Fruit fly (Drosophila melanogaster) whole organism, embryonic: ENCODE measurements around the gene Prx1.
A peak's percentile ranks its signal among the peaks of the same experiment; 100 is the strongest.

Experiments
- Aef1 ChIP-seq: fragments of 200-800 bp; sonication (Bioruptor generic); IDR thresholded peaks from 3 replicates; pipeline ENCODE4 v1.3.6; 2022; ENCODE audit warnings: missing biosample characterization, missing genetic modification characterization
- Atf3 ChIP-seq: fragments of 200-800 bp; sonication (Bioruptor generic); optimal IDR thresholded peaks from 3 replicates; lab custom pipeline; 2016; ENCODE audit warnings: missing biosample characterization, missing genetic modification characterization
- Atf6 ChIP-seq: fragments of 200-800 bp; sonication (Bioruptor generic); IDR thresholded peaks from 2 replicates; pipeline ENCODE4 v1.3.6; 2022; ENCODE audit warnings: missing biosample characterization, missing genetic modification characterization
- B-H1 ChIP-seq: fragments of 200-800 bp; sonication (Bioruptor generic); IDR thresholded peaks from 3 replicates; pipeline ENCODE4 v1.3.6; 2022; ENCODE audit warnings: missing biosample characterization, missing genetic modification characterization
- BEAF-32 ChIP-seq: fragments of 200-800 bp; sonication (Bioruptor generic); optimal IDR thresholded peaks from 3 replicates; lab custom pipeline; 2017; ENCODE audit warnings: missing biosample characterization, missing genetic modification characterization, mild to moderate bottlenecking, moderate library complexity, missing genetic modification reagents
- CG10147 ChIP-seq: fragments of 200-800 bp; sonication (Bioruptor generic); optimal IDR thresholded peaks from 2 replicates; lab custom pipeline; 2019; ENCODE audit warnings: missing biosample characterization, mild to moderate bottlenecking, missing genetic modification characterization, moderate library complexity
- CG1024 ChIP-seq: fragments of 200-800 bp; sonication (Bioruptor generic); IDR thresholded peaks from 2 replicates; pipeline ENCODE4 v1.3.6; 2022; ENCODE audit warnings: missing biosample characterization, missing genetic modification characterization
- CG11456 ChIP-seq: fragments of 200-800 bp; sonication (Bioruptor generic); IDR thresholded peaks from 3 replicates; pipeline ENCODE4 v1.3.6; 2022; ENCODE audit warnings: missing biosample characterization, missing genetic modification characterization
- CG12155 ChIP-seq: fragments of 200-800 bp; sonication (Bioruptor generic); optimal IDR thresholded peaks from 3 replicates; lab custom pipeline; 2016; ENCODE audit warnings: missing biosample characterization, missing genetic modification characterization
- CG12391 ChIP-seq: fragments of 200-800 bp; sonication (Bioruptor generic); optimal IDR thresholded peaks from 3 replicates; lab custom pipeline; 2018; ENCODE audit warnings: missing biosample characterization, mild to moderate bottlenecking, missing genetic modification characterization, moderate library complexity
- CG14860 ChIP-seq: fragments of 200-800 bp; sonication (Bioruptor generic); IDR thresholded peaks from 3 replicates; pipeline ENCODE4 v1.3.6; 2022; ENCODE audit warnings: missing biosample characterization, missing genetic modification characterization; ENCODE audit not compliant: partially characterized antibody
- CG15269 ChIP-seq: fragments of 200-800 bp; sonication (Bioruptor generic); optimal IDR thresholded peaks from 2 replicates; lab custom pipeline; 2018; ENCODE audit warnings: missing biosample characterization, mild to moderate bottlenecking, missing genetic modification characterization, moderate library complexity
- CG15514 ChIP-seq: fragments of 200-800 bp; sonication (Bioruptor generic); optimal IDR thresholded peaks from 3 replicates; lab custom pipeline; 2017; ENCODE audit warnings: missing biosample characterization, missing genetic modification characterization, mild to moderate bottlenecking, moderate library complexity, missing genetic modification reagents
- CG17359 ChIP-seq: fragments of 200-800 bp; sonication (Bioruptor generic); optimal IDR thresholded peaks from 3 replicates; lab custom pipeline; 2018; ENCODE audit warnings: missing biosample characterization, mild to moderate bottlenecking, missing genetic modification characterization, moderate library complexity
- CG17361 ChIP-seq: fragments of 200-800 bp; sonication (Bioruptor generic); IDR thresholded peaks from 3 replicates; pipeline ENCODE4 v1.3.6; 2022; ENCODE audit warnings: missing biosample characterization, missing genetic modification characterization
- CG3065 ChIP-seq: fragments of 200-800 bp; sonication (Bioruptor generic); optimal IDR thresholded peaks from 2 replicates; lab custom pipeline; 2016; ENCODE audit warnings: missing biosample characterization, missing genetic modification characterization
- CG33213 ChIP-seq: fragments of 200-800 bp; sonication (Bioruptor generic); optimal IDR thresholded peaks from 3 replicates; lab custom pipeline; 2016; ENCODE audit warnings: missing biosample characterization, missing genetic modification characterization
- CG5180 ChIP-seq: fragments of 200-800 bp; sonication (Bioruptor generic); optimal IDR thresholded peaks from 3 replicates; lab custom pipeline; 2017; ENCODE audit warnings: missing biosample characterization, missing genetic modification characterization, mild to moderate bottlenecking, moderate library complexity, missing genetic modification reagents
- CG6175 ChIP-seq: fragments of 200-800 bp; sonication (Bioruptor generic); IDR thresholded peaks from 3 replicates; pipeline ENCODE4 v1.3.6; 2022; ENCODE audit warnings: missing biosample characterization, missing genetic modification characterization
- CG6254 ChIP-seq: fragments of 200-800 bp; sonication (Bioruptor generic); optimal IDR thresholded peaks from 3 replicates; lab custom pipeline; 2017; ENCODE audit warnings: mild to moderate bottlenecking, missing biosample characterization, missing genetic modification reagents, missing genetic modification characterization
- CG6689 ChIP-seq: fragments of 200-800 bp; sonication (Bioruptor generic); IDR thresholded peaks from 2 replicates; pipeline ENCODE4 v1.3.6; 2022; ENCODE audit warnings: missing biosample characterization, missing genetic modification characterization
- CG6791 ChIP-seq: fragments of 200-800 bp; sonication (Bioruptor generic); IDR thresholded peaks from 3 replicates; pipeline ENCODE4 v1.3.6; 2022; ENCODE audit warnings: missing biosample characterization, missing genetic modification characterization; ENCODE audit not compliant: partially characterized antibody
- CG8281 ChIP-seq: fragments of 200-800 bp; sonication (Bioruptor generic); optimal IDR thresholded peaks from 2 replicates; lab custom pipeline; 2018; ENCODE audit warnings: missing biosample characterization, mild to moderate bottlenecking, missing genetic modification characterization, moderate library complexity
- CG8944 ChIP-seq: fragments of 200-800 bp; sonication (Bioruptor generic); optimal IDR thresholded peaks from 3 replicates; lab custom pipeline; 2016; ENCODE audit warnings: missing biosample characterization, missing genetic modification characterization
- CG9876 ChIP-seq: fragments of 200-800 bp; sonication (Bioruptor generic); optimal IDR thresholded peaks from 2 replicates; lab custom pipeline; 2016; ENCODE audit warnings: missing biosample characterization, missing genetic modification characterization
- CG9932 ChIP-seq: fragments of 200-800 bp; sonication (Bioruptor generic); IDR thresholded peaks from 2 replicates; pipeline ENCODE4 v1.3.6; 2022; ENCODE audit warnings: missing biosample characterization, missing genetic modification characterization
- H15 ChIP-seq: fragments of 200-800 bp; sonication (Bioruptor generic); IDR thresholded peaks from 3 replicates; pipeline ENCODE4 v1.3.6; 2022; ENCODE audit warnings: missing biosample characterization, missing genetic modification characterization
- HLH54F ChIP-seq: fragments of 200-800 bp; sonication (Bioruptor generic); optimal IDR thresholded peaks from 3 replicates; lab custom pipeline; 2016; ENCODE audit warnings: missing biosample characterization, missing genetic modification characterization
- MESR4 ChIP-seq: fragments of 200-800 bp; sonication (Bioruptor generic); optimal IDR thresholded peaks from 2 replicates; lab custom pipeline; 2018; ENCODE audit warnings: missing biosample characterization, mild to moderate bottlenecking, missing genetic modification characterization, moderate library complexity
- Max ChIP-seq: fragments of 200-800 bp; sonication (Bioruptor generic); optimal IDR thresholded peaks from 2 replicates; lab custom pipeline; 2016; ENCODE audit warnings: missing biosample characterization, mild to moderate bottlenecking, missing genetic modification characterization
- Oli ChIP-seq: fragments of 200-800 bp; sonication (Bioruptor generic); optimal IDR thresholded peaks from 2 replicates; lab custom pipeline; 2018; ENCODE audit warnings: missing biosample characterization, mild to moderate bottlenecking, missing genetic modification characterization, moderate library complexity
- Optix ChIP-seq: fragments of 200-800 bp; sonication (Bioruptor generic); IDR thresholded peaks from 3 replicates; pipeline ENCODE4 v1.3.6; 2022; ENCODE audit warnings: missing biosample characterization, missing genetic modification characterization
- Ssrp ChIP-seq: fragments of 200-800 bp; sonication (Bioruptor generic); optimal IDR thresholded peaks from 2 replicates; lab custom pipeline; 2018; ENCODE audit warnings: missing biosample characterization, mild to moderate bottlenecking, missing genetic modification characterization, moderate library complexity
- amos ChIP-seq: fragments of 200-800 bp; sonication (Bioruptor generic); IDR thresholded peaks from 2 replicates; pipeline ENCODE4 v1.3.6; 2022; ENCODE audit warnings: missing biosample characterization, missing genetic modification characterization; ENCODE audit not compliant: partially characterized antibody
- aop ChIP-seq: fragments of 200-800 bp; sonication (Bioruptor generic); IDR thresholded peaks from 2 replicates; pipeline ENCODE4 v1.3.6; 2022; ENCODE audit warnings: missing biosample characterization, missing genetic modification characterization
- ap ChIP-seq: fragments of 200-800 bp; sonication (Bioruptor generic); IDR thresholded peaks from 2 replicates; pipeline ENCODE4 v1.3.6; 2022; ENCODE audit warnings: missing biosample characterization, missing genetic modification characterization
- bsh ChIP-seq, 2 experiments: fragments of 200-800 bp; sonication (Bioruptor generic); optimal IDR thresholded peaks; 2 replicates each; lab custom pipeline; 2017 to 2018; ENCODE audit warnings: mild to moderate bottlenecking in 2 of 2, missing biosample characterization in 2 of 2, missing genetic modification characterization in 2 of 2, moderate library complexity in 1 of 2
- chn ChIP-seq: fragments of 200-800 bp; sonication (Bioruptor generic); optimal IDR thresholded peaks from 2 replicates; lab custom pipeline; 2016; ENCODE audit warnings: missing biosample characterization, missing genetic modification characterization
- crol ChIP-seq: fragments of 200-800 bp; sonication (Bioruptor generic); IDR thresholded peaks from 2 replicates; pipeline ENCODE4 v1.3.6; 2022; ENCODE audit warnings: missing biosample characterization, missing genetic modification characterization
- da ChIP-seq: fragments of 200-800 bp; sonication (Bioruptor generic); optimal IDR thresholded peaks from 2 replicates; lab custom pipeline; 2016; ENCODE audit warnings: missing biosample characterization, missing genetic modification characterization
- ems ChIP-seq: fragments of 200-800 bp; sonication (Bioruptor generic); optimal IDR thresholded peaks from 3 replicates; lab custom pipeline; 2016; ENCODE audit warnings: missing biosample characterization, missing genetic modification characterization
- esg ChIP-seq: fragments of 200-800 bp; sonication (Bioruptor generic); conservative IDR thresholded peaks from 2 replicates; pipeline ENCODE4 v1.3.6; 2022; ENCODE audit warnings: missing biosample characterization, missing genetic modification characterization
- ind ChIP-seq: fragments of 200-800 bp; sonication (Bioruptor generic); optimal IDR thresholded peaks from 3 replicates; lab custom pipeline; 2016; ENCODE audit warnings: missing biosample characterization, missing genetic modification characterization
- luna ChIP-seq: fragments of 200-800 bp; sonication (Bioruptor generic); optimal IDR thresholded peaks from 2 replicates; lab custom pipeline; 2016; ENCODE audit warnings: missing biosample characterization, missing genetic modification characterization
- maf-S ChIP-seq: fragments of 200-800 bp; sonication (Bioruptor generic); optimal IDR thresholded peaks from 2 replicates; lab custom pipeline; 2016; ENCODE audit warnings: missing biosample characterization, missing genetic modification characterization
- nerfin-1 ChIP-seq: fragments of 200-800 bp; sonication (Bioruptor generic); optimal IDR thresholded peaks from 3 replicates; lab custom pipeline; 2019; ENCODE audit warnings: missing biosample characterization, mild to moderate bottlenecking, missing genetic modification characterization, moderate library complexity
- oc ChIP-seq: fragments of 200-800 bp; sonication (Bioruptor generic); optimal IDR thresholded peaks from 2 replicates; lab custom pipeline; 2018; ENCODE audit warnings: missing biosample characterization, mild to moderate bottlenecking, missing genetic modification characterization, moderate library complexity
- odd ChIP-seq: fragments of 200-800 bp; sonication (Bioruptor generic); optimal IDR thresholded peaks from 2 replicates; lab custom pipeline; 2017; ENCODE audit warnings: missing biosample characterization, mild to moderate bottlenecking, missing genetic modification characterization
- seq ChIP-seq: fragments of 200-800 bp; sonication (Bioruptor generic); IDR thresholded peaks from 2 replicates; pipeline ENCODE4 v1.3.6; 2022; ENCODE audit warnings: missing biosample characterization, missing genetic modification characterization
- sna ChIP-seq: fragments of 200-800 bp; sonication (Bioruptor generic); IDR thresholded peaks from 2 replicates; pipeline ENCODE4 v1.3.6; 2022; ENCODE audit warnings: missing biosample characterization, missing genetic modification characterization; ENCODE audit not compliant: partially characterized antibody
- zen2 ChIP-seq: fragments of 200-800 bp; sonication (Bioruptor generic); IDR thresholded peaks from 3 replicates; pipeline ENCODE4 v1.3.6; 2022; ENCODE audit warnings: missing biosample characterization, missing genetic modification characterization; ENCODE audit not compliant: partially characterized antibody

The Prx1 gene

DNA sequence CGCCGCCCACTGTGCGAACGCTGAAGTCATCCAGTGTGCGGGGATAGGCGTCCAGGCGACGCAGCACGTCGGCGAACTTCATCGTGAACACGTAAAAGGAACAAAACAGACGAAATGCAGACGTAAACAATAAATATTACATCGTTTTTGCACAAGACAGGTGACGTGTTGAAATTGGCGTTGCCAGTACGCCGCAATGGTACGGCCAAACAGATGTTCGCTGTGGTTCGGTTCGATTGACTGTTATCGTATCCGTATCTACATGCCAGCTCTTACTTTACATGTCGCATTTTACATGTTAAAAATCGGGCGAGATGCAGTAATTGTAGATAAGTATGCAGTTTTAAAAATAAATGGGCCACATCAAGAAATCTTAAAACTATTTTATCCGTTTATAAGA lies 44.2 kb upstream of the Prx1 start, which contains the start of gene CG7011 (continued):
- TF ChIP-seq da, result peak; percentile 39
- no peak for TF ChIP-seq bsh (GFP tag; optimal IDR thresholded peaks at IDR 0.05; lab: Kevin White, UChicago)
- TF ChIP-seq CG8281, result no peak
- TF ChIP-seq CG17361 (GFP tag; lab: Robert Waterston, UW), result no peak
- TF ChIP-seq CG10147 (GFP tag; lab: Kevin White, UChicago), result no peak
- TF ChIP-seq CG9876 (GFP tag; lab: Kevin White, UChicago), result no peak
- TF ChIP-seq Aef1, result no peak
- TF ChIP-seq Oli (tag; lab: Kevin White, UChicago), result no peak
- TF ChIP-seq CG6689 (GFP tag; lab: Robert Waterston, UW), result no peak
- TF ChIP-seq Max (GFP tag; lab: Kevin White, UChicago), result no peak
- TF ChIP-seq CG12391 (tag; lab: Kevin White, UChicago), result no peak
- no peak for TF ChIP-seq oc (tag; lab: Kevin White, UChicago)
- no peak for TF ChIP-seq CG9932 (GFP tag; lab: Robert Waterston, UW)
- peak; percentile 76 for TF ChIP-seq amos
- TF ChIP-seq odd (GFP tag; lab: Kevin White, UChicago), result no peak
- no peak for TF ChIP-seq B-H1 (GFP tag; lab: Robert Waterston, UW)
- TF ChIP-seq HLH54F, result no peak
- TF ChIP-seq Optix (GFP tag; lab: Robert Waterston, UW), result no peak
- TF ChIP-seq CG15514 (GFP tag; lab: Kevin White, UChicago), result peak; percentile 65
- TF ChIP-seq H15 (GFP tag; lab: Robert Waterston, UW), result no peak
- TF ChIP-seq CG6254 (GFP tag; lab: Kevin White, UChicago), result no peak
- no peak for TF ChIP-seq esg (GFP tag; lab: Robert Waterston, UW)
- no peak for TF ChIP-seq CG33213 (GFP tag; lab: Kevin White, UChicago)
- TF ChIP-seq aop (GFP tag; lab: Robert Waterston, UW), result no peak
- TF ChIP-seq CG6175 (GFP tag; lab: Robert Waterston, UW), result no peak
- TF ChIP-seq crol (GFP tag; lab: Robert Waterston, UW), result no peak
- TF ChIP-seq chn (GFP tag; lab: Kevin White, UChicago), result no peak
- no peak for TF ChIP-seq CG11456
- TF ChIP-seq CG12155, result peak; percentile 28
- peak; percentile 47 for TF ChIP-seq sna (GFP tag; lab: Robert Waterston, UW)
- TF ChIP-seq CG3065 (GFP tag; lab: Kevin White, UChicago), result no peak
- TF ChIP-seq CG1024 (GFP tag; lab: Robert Waterston, UW), result no peak
- no peak for TF ChIP-seq nerfin-1 (tag; lab: Kevin White, UChicago)
- TF ChIP-seq zen2 (GFP tag; lab: Robert Waterston, UW), result peak; percentile 39; the same call in 1 of the 3 replicates
- peak; percentile 41 for TF ChIP-seq BEAF-32 (GFP tag; lab: Kevin White, UChicago)
- no peak for TF ChIP-seq CG15269
- no peak for TF ChIP-seq luna (GFP tag; lab: Kevin White, UChicago)
- TF ChIP-seq maf-S (GFP tag; lab: Kevin White, UChicago), result no peak
- TF ChIP-seq MESR4 (GFP tag; lab: Kevin White, UChicago), result peak; percentile 17
- no peak for TF ChIP-seq CG17359 (tag; lab: Kevin White, UChicago)
- peak; percentile 88 for TF ChIP-seq CG5180 (GFP tag; lab: Kevin White, UChicago)
- TF ChIP-seq Atf3, result no peak
- TF ChIP-seq Atf6 (GFP tag; lab: Robert Waterston, UW), result no peak
- TF ChIP-seq ind (GFP tag; lab: Kevin White, UChicago), result no peak
- TF ChIP-seq CG6791 (GFP tag; lab: Robert Waterston, UW), result peak; percentile 65
- TF ChIP-seq ems (GFP tag; lab: Kevin White, UChicago), result no peak
- TF ChIP-seq CG8944 (GFP tag; lab: Kevin White, UChicago), result no peak
- peak; percentile 31; the same call in 1 of the 3 replicates for TF ChIP-seq CG14860 (GFP tag; lab: Robert Waterston, UW)
- TF ChIP-seq seq, result no peak
- TF ChIP-seq ap, result no peak
- no peak for TF ChIP-seq Ssrp (tag; lab: Kevin White, UChicago)
